Worm (Caenorhabditis elegans) whole organism, midembryonic: ENCODE results near the gene str-129.

Source experiments
- T22C8.4 ChIP-seq: fragments of 200-800 bp; sonication (Bioruptor generic); IDR thresholded peaks from 2 replicates; pipeline ENCODE4 v1.3.6; 2022; ENCODE audit warnings: missing genetic modification characterization, missing compliant biosample characterization
- cog-1 ChIP-seq: sonication (generic microtip); optimal IDR thresholded peaks from 2 replicates; lab custom pipeline; 2016; ENCODE audit warnings: missing genetic modification characterization, missing compliant biosample characterization
- flt-1 ChIP-seq: fragments of 200-800 bp; sonication (Bioruptor generic); IDR thresholded peaks from 2 replicates; pipeline ENCODE4 v1.3.6; 2022; ENCODE audit warnings: missing genetic modification characterization, missing compliant biosample characterization
- ref-1 ChIP-seq: fragments of 200-800 bp; sonication (Bioruptor generic); conservative IDR thresholded peaks from 2 replicates; pipeline ENCODE4 v1.3.6; 2022; ENCODE audit warnings: missing genetic modification reagents, missing genetic modification characterization, missing compliant biosample characterization

DNA sequence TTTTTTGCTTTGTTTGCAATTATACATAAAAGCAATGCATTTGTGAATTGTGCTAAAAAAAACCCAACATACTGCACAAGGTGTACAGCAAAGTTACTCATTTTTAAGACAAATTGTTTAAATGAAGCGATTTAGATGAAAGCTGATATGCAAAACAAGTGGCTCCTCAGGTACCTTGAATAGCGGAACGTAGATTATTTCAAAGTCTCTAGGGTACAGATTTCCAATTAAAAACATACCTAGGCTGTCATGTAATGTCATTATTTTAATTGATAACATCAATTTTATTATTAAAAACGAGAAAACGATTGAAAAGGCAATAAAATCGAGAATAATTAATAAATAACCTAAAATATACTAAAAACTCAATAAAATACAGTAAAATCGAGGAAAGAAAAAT lies 30.2 kb downstream of the str-129 start, which contains the start of gene str-139:
- TF ChIP-seq T22C8.4 (GFP tag; lab: Robert Waterston, UW): no peak
- no peak for TF ChIP-seq cog-1 (tag; lab: Kevin White, UChicago)
- no peak for TF ChIP-seq flt-1 (GFP tag; lab: Robert Waterston, UW)
- TF ChIP-seq ref-1 (GFP tag; lab: Robert Waterston, UW): no peak
